Fruit fly (Drosophila melanogaster) whole organism, adult: ENCODE data around the gene CG7519.

Experiments used
- CG11617 ChIP-seq: fragments of 200-800 bp; sonication (Bioruptor generic); optimal IDR thresholded peaks from 2 replicates; lab custom pipeline; 2017; ENCODE audit warnings: mild to moderate bottlenecking, missing biosample characterization, missing genetic modification reagents, missing genetic modification characterization
- CG12768 ChIP-seq: fragments of 200-800 bp; sonication (Bioruptor generic); optimal IDR thresholded peaks from 2 replicates; lab custom pipeline; 2017; ENCODE audit warnings: missing biosample characterization, missing genetic modification characterization, mild to moderate bottlenecking, moderate library complexity, missing genetic modification reagents
- CG14711 ChIP-seq: fragments of 200-800 bp; sonication (Bioruptor generic); optimal IDR thresholded peaks from 2 replicates; lab custom pipeline; 2018; ENCODE audit warnings: missing biosample characterization, mild to moderate bottlenecking, missing genetic modification characterization, moderate library complexity
- CG1620 ChIP-seq: fragments of 200-800 bp; sonication (Bioruptor generic); optimal IDR thresholded peaks from 2 replicates; lab custom pipeline; 2016; ENCODE audit warnings: missing biosample characterization, missing genetic modification characterization
- CG33017 ChIP-seq: fragments of 200-800 bp; sonication (Bioruptor generic); optimal IDR thresholded peaks from 2 replicates; lab custom pipeline; 2018; ENCODE audit warnings: missing biosample characterization, mild to moderate bottlenecking, missing genetic modification characterization, moderate library complexity
- CG5204 ChIP-seq: fragments of 200-800 bp; sonication (Bioruptor generic); optimal IDR thresholded peaks from 2 replicates; lab custom pipeline; 2016; ENCODE audit warnings: missing biosample characterization, missing genetic modification characterization
- CG7045 ChIP-seq: fragments of 200-800 bp; sonication (Bioruptor generic); optimal IDR thresholded peaks from 2 replicates; lab custom pipeline; 2017; ENCODE audit warnings: missing biosample characterization, mild to moderate bottlenecking, missing genetic modification characterization
- CG7101 ChIP-seq: fragments of 200-800 bp; sonication (Bioruptor generic); optimal IDR thresholded peaks from 2 replicates; lab custom pipeline; 2018; ENCODE audit warnings: missing biosample characterization, mild to moderate bottlenecking, missing genetic modification characterization, moderate library complexity
- Clk ChIP-seq: fragments of 200-800 bp; sonication (Bioruptor generic); optimal IDR thresholded peaks from 2 replicates; lab custom pipeline; 2017; ENCODE audit warnings: missing biosample characterization, missing genetic modification characterization
- Crg-1 ChIP-seq: fragments of 200-800 bp; sonication (Bioruptor generic); optimal IDR thresholded peaks from 2 replicates; lab custom pipeline; 2016; ENCODE audit warnings: missing biosample characterization, missing genetic modification characterization
- Hr96 ChIP-seq: fragments of 200-800 bp; sonication (Bioruptor generic); optimal IDR thresholded peaks from 2 replicates; lab custom pipeline; 2016; ENCODE audit warnings: missing biosample characterization, missing genetic modification characterization
- Mnt ChIP-seq: fragments of 200-800 bp; sonication (Bioruptor generic); optimal IDR thresholded peaks from 2 replicates; lab custom pipeline; 2016; ENCODE audit warnings: missing biosample characterization, mild to moderate bottlenecking, missing genetic modification characterization
- bab1 ChIP-seq: fragments of 200-800 bp; sonication (Bioruptor generic); optimal IDR thresholded peaks from 3 replicates; lab custom pipeline; 2019; ENCODE audit warnings: missing biosample characterization, mild to moderate bottlenecking, missing genetic modification characterization, moderate library complexity
- cic ChIP-seq: fragments of 200-800 bp; sonication (Bioruptor generic); optimal IDR thresholded peaks from 2 replicates; lab custom pipeline; 2017; ENCODE audit warnings: missing biosample characterization, mild to moderate bottlenecking, missing genetic modification characterization, moderate library complexity
- cnc ChIP-seq, 2 experiments: fragments of >200 bp; optimal IDR thresholded peaks; 2 replicates each; lab custom pipeline; 2017
- kay ChIP-seq: fragments of 200-800 bp; sonication (Bioruptor generic); peaks from one replicate; lab custom pipeline; 2016; ENCODE audit warnings: missing biosample characterization, missing genetic modification characterization, borderline replicate concordance
- ovo ChIP-seq: fragments of 200-800 bp; sonication (Bioruptor generic); optimal IDR thresholded peaks from 2 replicates; lab custom pipeline; 2016; ENCODE audit warnings: missing biosample characterization, missing genetic modification characterization
- pad ChIP-seq: fragments of 200-800 bp; sonication (Bioruptor generic); optimal IDR thresholded peaks from 3 replicates; lab custom pipeline; 2017; ENCODE audit warnings: missing biosample characterization, missing genetic modification characterization, mild to moderate bottlenecking, moderate library complexity, missing genetic modification reagents
- tj ChIP-seq: fragments of 200-800 bp; sonication (Bioruptor generic); optimal IDR thresholded peaks from 3 replicates; lab custom pipeline; 2017; ENCODE audit warnings: missing biosample characterization, mild to moderate bottlenecking, missing genetic modification characterization, moderate library complexity
- toe ChIP-seq: fragments of 200-800 bp; sonication (Bioruptor generic); optimal IDR thresholded peaks from 2 replicates; lab custom pipeline; 2016; ENCODE audit warnings: missing biosample characterization, missing genetic modification characterization

Gene CG7519

dm6 chr3L:21492723-21493316 lies at the start of gene CG7519, which contains the start of gene CG7202:
Gene CG7519, plus strand, starts transcription at chr3L:21493083.
Gene CG7202, minus strand, starts transcription at chr3L:21492773.
- TF ChIP-seq CG33017: no peak
- peak; percentile 49 for TF ChIP-seq Mnt (GFP tag; lab: Kevin White, UChicago)
- peak; percentile 8 for TF ChIP-seq bab1 (GFP tag; lab: Kevin White, UChicago)

dm6 chr3L:21444719-21445118 lies 48.2 kb upstream of the CG7519 start, which contains the start of gene Alp1:
Gene Alp1, minus strand, starts transcription at chr3L:21444819.
- TF ChIP-seq pad (GFP tag; lab: Kevin White, UChicago) (no peak), CG11617 (GFP tag; lab: Kevin White, UChicago) (no peak), CG33017 (no peak), Clk (GFP tag; lab: Kevin White, UChicago) (no peak), kay (GFP tag; lab: Kevin White, UChicago) (no peak)

dm6 chr3L:21445704-21446103 lies 47.2 kb upstream of the CG7519 start, which contains the start of gene Syx7:
Gene Syx7, plus strand, starts transcription at chr3L:21445834.
- TF ChIP-seq ovo (GFP tag; lab: Kevin White, UChicago) (no peak), Crg-1 (GFP tag; lab: Kevin White, UChicago) (peak; percentile 70), CG11617 (GFP tag; lab: Kevin White, UChicago) (no peak), CG7101 (tag; lab: Kevin White, UChicago) (peak; percentile 39), toe (GFP tag; lab: Kevin White, UChicago) (no peak), CG33017 (no peak), CG12768 (GFP tag; lab: Kevin White, UChicago) (no peak), CG1620 (GFP tag; lab: Kevin White, UChicago) (peak; percentile 52), pad (GFP tag; lab: Kevin White, UChicago) (peak; percentile 25), Clk (GFP tag; lab: Kevin White, UChicago) (no peak), bab1 (GFP tag; lab: Kevin White, UChicago) (peak; percentile 55), CG14711 (tag; lab: Kevin White, UChicago) (peak; percentile 12), CG5204 (GFP tag; lab: Kevin White, UChicago) (no peak), cic (GFP tag; lab: Kevin White, UChicago) (no peak), kay (GFP tag; lab: Kevin White, UChicago) (no peak), Mnt (GFP tag; lab: Kevin White, UChicago) (no peak), CG7045 (no peak), cnc (optimal IDR thresholded peaks at IDR 0.05; lab: Kevin White, UChicago) (no peak), tj (GFP tag; lab: Kevin White, UChicago) (no peak), Hr96 (GFP tag; lab: Kevin White, UChicago) (peak; percentile 41)

dm6 chr3L:21449336-21449735 lies 43.5 kb upstream of the CG7519 start:
- TF ChIP-seq Hr96 (GFP tag; lab: Kevin White, UChicago) (no peak), CG12768 (GFP tag; lab: Kevin White, UChicago) (no peak), ovo (GFP tag; lab: Kevin White, UChicago) (no peak), CG14711 (tag; lab: Kevin White, UChicago) (no peak), CG33017 (no peak), kay (GFP tag; lab: Kevin White, UChicago) (no peak), Mnt (GFP tag; lab: Kevin White, UChicago) (no peak), CG7101 (tag; lab: Kevin White, UChicago) (no peak), CG5204 (GFP tag; lab: Kevin White, UChicago) (no peak), Clk (GFP tag; lab: Kevin White, UChicago) (no peak), Crg-1 (GFP tag; lab: Kevin White, UChicago) (no peak), pad (GFP tag; lab: Kevin White, UChicago) (no peak), cnc (optimal IDR thresholded peaks at IDR 0.05; lab: Kevin White, UChicago) (no peak), toe (GFP tag; lab: Kevin White, UChicago) (no peak)

- TF ChIP-seq CG1620 (GFP tag; lab: Kevin White, UChicago) (no peak), tj (GFP tag; lab: Kevin White, UChicago) (no peak), kay (GFP tag; lab: Kevin White, UChicago) (no peak), CG7101 (tag; lab: Kevin White, UChicago) (no peak), CG33017 (no peak), CG14711 (tag; lab: Kevin White, UChicago) (no peak), cnc (optimal IDR thresholded peaks at IDR 0.05; lab: Kevin White, UChicago) (no peak), ovo (GFP tag; lab: Kevin White, UChicago) (no peak), pad (GFP tag; lab: Kevin White, UChicago) (no peak), Mnt (GFP tag; lab: Kevin White, UChicago) (no peak), cic (GFP tag; lab: Kevin White, UChicago) (no peak), CG12768 (GFP tag; lab: Kevin White, UChicago) (no peak)
These were observed 42.4 kb upstream of the CG7519 start for dm6 chr3L:21450486-21450885.

DNA sequence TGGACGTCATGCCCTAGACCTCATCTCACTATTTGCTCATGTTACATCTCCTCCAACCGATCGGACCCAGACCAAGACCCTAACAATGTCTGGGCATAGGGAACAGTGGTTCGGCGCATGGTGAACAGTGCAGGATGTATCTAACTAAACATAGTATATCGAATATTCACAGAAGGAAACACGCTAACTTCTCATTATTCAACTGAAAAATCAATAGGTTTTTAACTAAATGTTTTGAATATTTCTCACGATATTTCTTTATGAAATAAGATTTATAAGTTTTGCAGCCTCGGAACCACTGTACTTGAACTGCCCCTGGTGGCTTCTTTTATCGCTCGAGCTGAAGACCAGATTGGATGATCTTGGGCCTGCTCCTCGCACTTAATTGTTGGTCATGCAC lies 39.3 kb upstream of the CG7519 start:
- TF ChIP-seq toe (GFP tag; lab: Kevin White, UChicago): no peak
- no peak for TF ChIP-seq cnc (optimal IDR thresholded peaks at IDR 0.05; lab: Kevin White, UChicago)
- TF ChIP-seq kay (GFP tag; lab: Kevin White, UChicago): no peak
- no peak for TF ChIP-seq Clk (GFP tag; lab: Kevin White, UChicago)
- no peak for TF ChIP-seq CG33017
- TF ChIP-seq CG14711 (tag; lab: Kevin White, UChicago): no peak
- no peak for TF ChIP-seq CG12768 (GFP tag; lab: Kevin White, UChicago)
- no peak for TF ChIP-seq Mnt (GFP tag; lab: Kevin White, UChicago)
- no peak for TF ChIP-seq CG7101 (tag; lab: Kevin White, UChicago)
